Worm (Caenorhabditis elegans): ENCODE data around the gene col-161.

ce11 chrV:13324933-13325760, 7.3 kb upstream of the col-161 start, which contains the start of gene C50B6.7:
- no peak for TF ChIP-seq klf-2 (GFP tag; conservative IDR thresholded peaks at IDR 0.05)
- no peak for TF ChIP-seq ztf-29 (GFP tag; IDR thresholded peaks at IDR 0.05)
- no peak for TF ChIP-seq flt-1 (GFP tag; IDR thresholded peaks at IDR 0.05)
- no peak for TF ChIP-seq med-1 (GFP tag; optimal IDR thresholded peaks at IDR 0.05; ENCODE audit: insufficient read depth)
- TF ChIP-seq ref-1 (GFP tag; conservative IDR thresholded peaks at IDR 0.05) = no peak
- no peak for TF ChIP-seq tab-1 (GFP tag; IDR thresholded peaks at IDR 0.05)
